Worm (Caenorhabditis elegans): ENCODE results near the gene Y73F4A.3.

Y73F4A.3 gene

DNA sequence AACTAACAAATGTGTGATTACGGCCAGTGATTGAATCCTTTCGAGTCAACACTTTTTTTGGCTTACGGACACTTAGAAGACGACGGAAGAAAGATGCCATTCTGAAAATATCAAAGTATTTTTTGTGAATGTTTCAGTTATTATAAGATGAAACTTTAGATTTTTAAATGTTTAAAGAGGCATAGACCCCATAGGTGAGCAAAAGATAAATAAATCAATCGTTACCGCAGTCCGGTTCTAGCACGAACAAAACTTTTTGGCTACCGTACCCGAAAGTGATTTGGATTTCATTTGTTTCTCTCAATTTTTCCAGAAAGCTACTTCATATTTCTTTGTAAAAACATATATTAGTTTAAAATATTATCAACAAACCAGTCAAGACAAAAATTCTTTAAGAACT lies 3.2 kb downstream of the Y73F4A.3 start, which contains the start of gene C53D6.7:
Gene C53D6.7 (minus strand): TSS at position 101 of the 400 bp plus-strand sequence.
- TF ChIP-seq nhr-21 (tag; optimal IDR thresholded peaks at IDR 0.05), result no peak
- TF ChIP-seq sem-4 (tag; optimal IDR thresholded peaks at IDR 0.05), result no peak
- TF ChIP-seq crh-2 (tag; optimal IDR thresholded peaks at IDR 0.05), result no peak
- no peak for TF ChIP-seq gmeb-1 (tag; optimal IDR thresholded peaks at IDR 0.05)
- TF ChIP-seq mab-5 (tag; optimal IDR thresholded peaks at IDR 0.05), result no peak
- no peak for TF ChIP-seq Y55F3AM.14 (GFP tag; optimal IDR thresholded peaks at IDR 0.05)
- no peak for TF ChIP-seq lin-39 (tag; optimal IDR thresholded peaks at IDR 0.05)
- no peak for TF ChIP-seq ceh-16 (tag; optimal IDR thresholded peaks at IDR 0.05)
- TF ChIP-seq dmd-4 (tag; optimal IDR thresholded peaks at IDR 0.05), result no peak
- no peak for TF ChIP-seq nhr-12 (tag; optimal IDR thresholded peaks at IDR 0.05)
- no peak for TF ChIP-seq unc-62 (GFP tag; optimal IDR thresholded peaks at IDR 0.05)
- no peak for TF ChIP-seq F13H6.1 (tag; optimal IDR thresholded peaks at IDR 0.05)
- no peak for TF ChIP-seq zag-1 (tag; optimal IDR thresholded peaks at IDR 0.05)
- TF ChIP-seq lsy-2 (tag; optimal IDR thresholded peaks at IDR 0.05), result no peak
- no peak for TF ChIP-seq nhr-10 (tag; optimal IDR thresholded peaks at IDR 0.05)
- no peak for TF ChIP-seq sma-3 (GFP tag; optimal IDR thresholded peaks at IDR 0.05)

DNA sequence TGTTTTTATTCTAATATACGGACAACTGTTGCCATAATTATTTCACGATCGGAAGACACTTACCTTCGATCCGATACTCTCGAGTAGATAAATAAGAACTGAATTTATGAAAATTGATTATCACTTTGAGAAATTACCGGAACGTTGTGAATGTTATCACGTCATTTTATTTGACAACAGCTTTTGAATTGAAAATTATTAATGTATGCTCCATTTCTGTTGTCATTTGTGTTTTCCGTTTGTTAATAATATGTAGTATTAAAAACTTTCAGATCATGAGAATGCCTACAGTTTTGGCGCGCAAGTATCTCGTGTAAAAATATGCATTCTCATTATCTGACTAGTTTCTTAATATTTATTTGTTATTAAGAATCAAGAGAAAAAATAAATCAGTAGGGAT lies 6.0 kb downstream of the Y73F4A.3 start, which contains the start of gene C53D6.10:
Gene C53D6.10 (minus strand): TSS at position 101 of the 400 bp plus-strand sequence.
- TF ChIP-seq ztf-11 (tag; optimal IDR thresholded peaks at IDR 0.05) (no peak), F13H6.1 (tag; optimal IDR thresholded peaks at IDR 0.05) (no peak), lin-39 (tag; optimal IDR thresholded peaks at IDR 0.05) (no peak), lin-13 (GFP tag; optimal IDR thresholded peaks at IDR 0.05) (no peak), fos-1 (tag; optimal IDR thresholded peaks at IDR 0.05) (no peak), nhr-237 (tag; optimal IDR thresholded peaks at IDR 0.05) (no peak), lin-11 (tag; optimal IDR thresholded peaks at IDR 0.05) (no peak), nhr-12 (tag; optimal IDR thresholded peaks at IDR 0.05) (no peak), ztf-1 (GFP tag; conservative IDR thresholded peaks at IDR 0.05) (no peak), dmd-4 (tag; optimal IDR thresholded peaks at IDR 0.05) (no peak), ZK546.5 (tag; optimal IDR thresholded peaks at IDR 0.05) (no peak), nhr-6 (tag; optimal IDR thresholded peaks at IDR 0.05) (no peak), gmeb-1 (tag; optimal IDR thresholded peaks at IDR 0.05) (no peak), elt-3 (tag; optimal IDR thresholded peaks at IDR 0.05) (no peak), blmp-1 (tag; optimal IDR thresholded peaks at IDR 0.05; ENCODE audit: insufficient read depth) (no peak), aly-2 (tag; optimal IDR thresholded peaks at IDR 0.05) (no peak)

DNA sequence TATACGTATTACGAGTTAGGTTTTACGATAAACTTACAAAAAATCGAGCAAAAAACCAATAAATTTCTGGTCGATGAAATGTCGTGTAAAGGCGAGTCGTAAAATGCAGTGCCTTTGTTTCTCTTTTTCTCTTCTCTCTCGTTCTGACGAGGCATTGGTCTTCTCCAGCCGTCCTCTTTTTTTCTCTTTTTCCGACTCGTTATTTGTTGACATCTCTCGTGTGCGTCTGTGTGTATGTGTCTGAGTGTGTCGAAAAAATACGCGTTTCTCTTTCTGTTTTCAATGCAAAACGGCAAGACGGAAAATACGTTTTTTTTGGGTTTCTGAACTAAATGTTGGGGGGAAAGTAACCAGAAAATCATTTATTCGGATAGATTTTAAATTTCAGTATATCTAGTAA lies 7.7 kb downstream of the Y73F4A.3 start, which contains the start of gene C53D6.6:
Gene C53D6.6 (minus strand): TSS at position 118 of the 400 bp plus-strand sequence.
- TF ChIP-seq C34F6.9 (tag; optimal IDR thresholded peaks at IDR 0.05) (peak; percentile 43), nhr-77 (tag; optimal IDR thresholded peaks at IDR 0.05) (no peak), ztf-4 (tag; optimal IDR thresholded peaks at IDR 0.05) (no peak), nhr-129 (tag; optimal IDR thresholded peaks at IDR 0.05) (peak; percentile 66), fos-1 (tag; optimal IDR thresholded peaks at IDR 0.05) (peak; percentile 45)

DNA sequence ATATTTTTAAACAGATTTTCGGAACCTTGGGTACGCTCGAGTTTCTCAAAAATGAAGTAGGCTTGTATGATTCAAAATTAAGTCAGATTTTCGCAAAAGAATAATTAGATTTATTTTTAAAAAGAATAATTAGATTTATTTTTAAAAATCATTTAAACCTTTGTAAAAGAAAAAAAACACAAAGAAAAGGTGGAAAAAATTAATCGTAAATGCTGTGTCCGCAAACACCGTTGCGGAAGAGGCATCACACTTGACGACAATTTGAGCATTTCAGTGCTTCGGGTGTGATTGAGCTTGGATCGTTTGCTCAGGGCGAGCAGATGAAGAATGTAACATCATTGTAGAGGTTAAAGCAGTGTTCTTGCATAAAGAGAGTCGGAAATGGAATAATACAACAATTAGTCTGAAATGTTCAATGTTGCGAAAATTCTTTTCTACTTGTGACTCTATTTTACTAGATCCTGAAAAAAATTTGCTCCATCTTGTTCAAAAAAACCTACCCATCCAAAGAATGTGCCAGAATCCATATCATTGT lies 19.0 kb downstream of the Y73F4A.3 start:
- peak; percentile 34 for TF ChIP-seq C34F6.9 (tag; optimal IDR thresholded peaks at IDR 0.05)
- TF ChIP-seq alr-1 (tag; optimal IDR thresholded peaks at IDR 0.05), result no peak
- no peak for TF ChIP-seq ztf-11 (tag; optimal IDR thresholded peaks at IDR 0.05)
- no peak for TF ChIP-seq mab-5 (tag; optimal IDR thresholded peaks at IDR 0.05)
- TF ChIP-seq nhr-11 (tag; optimal IDR thresholded peaks at IDR 0.05), result no peak

DNA sequence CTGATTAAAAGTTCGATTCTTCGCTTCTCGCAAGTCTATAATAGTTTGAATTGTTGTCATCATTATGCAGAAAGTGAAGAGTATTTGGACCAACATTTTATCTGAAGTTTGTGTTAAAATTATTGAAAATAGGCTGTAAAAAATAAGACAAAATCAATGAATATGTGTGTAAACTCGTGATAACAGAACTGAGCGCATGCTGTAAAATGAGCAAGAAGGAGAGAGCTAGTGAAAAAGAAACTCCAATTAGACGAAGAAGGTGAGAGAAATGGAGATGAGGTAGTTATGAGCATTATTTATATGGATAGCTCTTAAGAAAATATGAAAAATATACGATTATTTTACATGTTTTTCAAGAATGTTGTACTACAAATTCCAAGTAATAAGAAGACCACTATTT lies 19.5 kb downstream of the Y73F4A.3 start, which contains the start of gene C53D6.4:
Gene C53D6.4 (minus strand): TSS at position 101 of the 400 bp plus-strand sequence.
- no peak for TF ChIP-seq lin-11 (tag; optimal IDR thresholded peaks at IDR 0.05)
- no peak for TF ChIP-seq nhr-11 (tag; optimal IDR thresholded peaks at IDR 0.05)
- TF ChIP-seq crh-2 (tag; optimal IDR thresholded peaks at IDR 0.05), result no peak
- TF ChIP-seq unc-39 (tag; optimal IDR thresholded peaks at IDR 0.05), result no peak
- TF ChIP-seq zag-1 (tag; optimal IDR thresholded peaks at IDR 0.05), result no peak
- TF ChIP-seq egl-27 (tag; optimal IDR thresholded peaks at IDR 0.05), result no peak
- TF ChIP-seq skn-1 (tag; optimal IDR thresholded peaks at IDR 0.05), result no peak
- no peak for TF ChIP-seq nhr-77 (tag; optimal IDR thresholded peaks at IDR 0.05)
- no peak for TF ChIP-seq aly-2 (tag; optimal IDR thresholded peaks at IDR 0.05)
- TF ChIP-seq unc-55 (GFP tag; optimal IDR thresholded peaks at IDR 0.05), result no peak
- TF ChIP-seq ztf-4 (tag; optimal IDR thresholded peaks at IDR 0.05), result no peak
- TF ChIP-seq Y55F3AM.14 (GFP tag; optimal IDR thresholded peaks at IDR 0.05), result no peak
- no peak for TF ChIP-seq nhr-21 (tag; optimal IDR thresholded peaks at IDR 0.05)
- no peak for TF ChIP-seq elt-3 (tag; optimal IDR thresholded peaks at IDR 0.05)
- TF ChIP-seq mab-5 (tag; optimal IDR thresholded peaks at IDR 0.05), result no peak
- TF ChIP-seq nhr-6 (tag; optimal IDR thresholded peaks at IDR 0.05), result no peak
- TF ChIP-seq nhr-237 (tag; optimal IDR thresholded peaks at IDR 0.05), result no peak
- TF ChIP-seq ztf-11 (tag; optimal IDR thresholded peaks at IDR 0.05), result no peak
- no peak for TF ChIP-seq nhr-12 (tag; optimal IDR thresholded peaks at IDR 0.05)
- no peak for TF ChIP-seq R02D3.7 (tag; optimal IDR thresholded peaks at IDR 0.05)
